Worm (Caenorhabditis elegans): ENCODE results near the gene T21B4.15.

DNA sequence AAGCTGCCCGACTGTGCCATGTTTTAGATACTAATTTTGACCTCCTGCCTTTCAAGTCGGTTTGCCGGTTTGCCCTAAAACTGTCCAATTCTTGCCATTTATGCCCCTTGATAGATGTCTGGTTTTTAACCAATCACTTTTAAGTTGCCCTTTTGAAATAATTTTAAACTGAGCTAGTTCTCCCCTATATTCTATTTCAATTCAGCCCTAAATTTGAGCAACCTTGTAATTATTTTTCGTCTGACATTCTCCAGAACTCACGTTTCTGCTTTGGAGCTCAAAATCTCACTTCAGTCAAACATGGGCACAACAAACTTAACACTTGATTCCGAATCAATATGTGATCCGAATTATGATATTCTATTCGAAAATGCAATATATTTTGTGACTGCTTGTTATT is 16.6 kb upstream of the T21B4.15 start, which contains the start of gene srg-17:
- TF ChIP-seq unc-39 (tag; optimal IDR thresholded peaks at IDR 0.05) (no peak), elt-3 (tag; optimal IDR thresholded peaks at IDR 0.05) (no peak), pha-4 (tag; optimal IDR thresholded peaks at IDR 0.05) (no peak), elt-1 (tag; optimal IDR thresholded peaks at IDR 0.05; ENCODE audit: borderline replicate concordance, insufficient read depth) (no peak), nhr-237 (tag; optimal IDR thresholded peaks at IDR 0.05) (no peak), snpc-4 (tag; optimal IDR thresholded peaks at IDR 0.05) (no peak)

Data from whole organism, mixed stage, embryonic.